Fruit fly (Drosophila melanogaster): Measurements from ENCODE around the gene CG4950.

dm6 chr3L:16288322-16288721, 20.4 kb upstream of the CG4950 start, which contains the start of gene CG13046:
- TF ChIP-seq Rel (GFP tag; optimal IDR thresholded peaks at IDR 0.05) (no peak), Rel (tag; optimal IDR thresholded peaks at IDR 0.05) (no peak), psq (GFP tag; optimal IDR thresholded peaks at IDR 0.05) (no peak), Myc (optimal IDR thresholded peaks at IDR 0.05) (no peak), CG32264 (GFP tag; optimal IDR thresholded peaks at IDR 0.05) (no peak), Dfd (GFP tag; optimal IDR thresholded peaks at IDR 0.05) (no peak), CG9705 (GFP tag; optimal IDR thresholded peaks at IDR 0.05) (no peak), foxo (GFP tag; optimal IDR thresholded peaks at IDR 0.05) (no peak), Hr78 (GFP tag; optimal IDR thresholded peaks at IDR 0.05) (no peak), pan (optimal IDR thresholded peaks at IDR 0.05) (no peak), brk (GFP tag; optimal IDR thresholded peaks at IDR 0.05) (no peak), h (GFP tag; optimal IDR thresholded peaks at IDR 0.05) (no peak), br (GFP tag; optimal IDR thresholded peaks at IDR 0.05) (no peak), fru (GFP tag; optimal IDR thresholded peaks at IDR 0.05) (no peak)
